Fruit fly (Drosophila melanogaster): Measurements from ENCODE around the gene CG17600.

Gene CG17600

DNA sequence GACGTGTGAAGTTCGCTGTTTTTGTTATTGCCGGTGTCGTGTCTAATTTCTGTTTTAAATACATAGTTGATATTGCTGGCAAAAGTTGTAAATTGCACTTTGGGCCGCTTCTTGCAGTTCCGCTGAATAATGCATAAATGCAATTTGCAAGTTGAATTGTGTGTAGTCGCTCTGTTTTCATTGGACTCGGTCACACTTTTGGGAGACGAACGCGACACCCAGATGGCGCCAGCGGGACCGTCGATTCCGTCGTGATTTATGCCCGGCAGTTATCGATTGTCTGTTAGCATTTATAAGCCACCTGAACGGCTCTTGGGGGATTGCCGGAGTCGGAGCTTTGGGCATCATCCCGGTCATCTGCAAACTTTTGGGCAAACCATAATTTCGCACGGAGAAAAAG is 67.9 kb downstream of the CG17600 start (continued):
- TF ChIP-seq Lim3 (GFP tag; IDR thresholded peaks at IDR 0.05) (no peak), cato (GFP tag; optimal IDR thresholded peaks at IDR 0.05; ENCODE audit: borderline replicate concordance) (no peak), Nf-YB (GFP tag; optimal IDR thresholded peaks at IDR 0.05) (no peak), CG17186 (GFP tag; optimal IDR thresholded peaks at IDR 0.05) (no peak), Dip2 (GFP tag; IDR thresholded peaks at IDR 0.05) (peak; percentile 76), onecut (GFP tag; IDR thresholded peaks at IDR 0.05) (peak; percentile 29; the same call in 1 of the 2 replicates), tap (tag; optimal IDR thresholded peaks at IDR 0.05) (no peak), MBD-R2 (GFP tag; IDR thresholded peaks at IDR 0.05) (no peak), Dll (GFP tag; IDR thresholded peaks at IDR 0.05; ENCODE audit: partially characterized antibody) (no peak), CG18262 (tag; optimal IDR thresholded peaks at IDR 0.05) (no peak), CG11695 (GFP tag; IDR thresholded peaks at IDR 0.05) (no peak), rib (GFP tag; IDR thresholded peaks at IDR 0.05) (no peak), Antp (GFP tag; optimal IDR thresholded peaks at IDR 0.05) (no peak), CG2875 (GFP tag; optimal IDR thresholded peaks at IDR 0.05) (no peak)

Data from whole organism, embryonic.